Fruit fly (Drosophila melanogaster) whole organism, prepupa: ENCODE measurements around the gene CG1986.
A peak's percentile ranks its signal among the peaks of the same experiment; 100 is the strongest.

ENCODE experiments used
- CG11762 ChIP-seq: fragments of 200-800 bp; sonication (Bioruptor generic); optimal IDR thresholded peaks from 3 replicates; lab custom pipeline; 2016; ENCODE audit warnings: missing biosample characterization, missing genetic modification characterization; ENCODE audit not compliant: insufficient read depth
- CG16779 ChIP-seq: fragments of 200-800 bp; sonication (Bioruptor generic); optimal IDR thresholded peaks from 3 replicates; lab custom pipeline; 2017; ENCODE audit warnings: missing biosample characterization, mild to moderate bottlenecking, missing genetic modification characterization
- Eip78C ChIP-seq: fragments of 200-800 bp; sonication (Bioruptor generic); peaks from one replicate; lab custom pipeline; 2016; ENCODE audit warnings: missing biosample characterization, missing genetic modification characterization
- Eip93F ChIP-seq: fragments of 200-800 bp; sonication (Bioruptor generic); optimal IDR thresholded peaks from 2 replicates; lab custom pipeline; 2016; ENCODE audit warnings: missing biosample characterization, mild to moderate bottlenecking, missing genetic modification characterization
- Ets96B ChIP-seq: fragments of 200-800 bp; optimal IDR thresholded peaks from 2 replicates; lab custom pipeline; 2019; ENCODE audit warnings: missing biosample characterization, mild to moderate bottlenecking, missing genetic modification characterization, moderate library complexity
- Gug ChIP-seq: fragments of 200-800 bp; sonication (Bioruptor generic); IDR thresholded peaks from 2 replicates; pipeline ENCODE4 v1.3.6; 2022; ENCODE audit warnings: missing biosample characterization, missing genetic modification characterization
- Hr38 ChIP-seq: sonication (Bioruptor generic); optimal IDR thresholded peaks from 2 replicates; lab custom pipeline; 2016; ENCODE audit warnings: missing biosample characterization, missing genetic modification characterization
- dsx ChIP-seq: fragments of 200-800 bp; optimal IDR thresholded peaks from 3 replicates; lab custom pipeline; 2019; ENCODE audit warnings: missing biosample characterization, mild to moderate bottlenecking, missing genetic modification characterization, moderate library complexity; ENCODE audit not compliant: poor library complexity, severe bottlenecking
- svp ChIP-seq: fragments of 200-800 bp; sonication (Bioruptor generic); peaks from one replicate; lab custom pipeline; 2016; ENCODE audit warnings: missing biosample characterization, missing genetic modification characterization

DNA sequence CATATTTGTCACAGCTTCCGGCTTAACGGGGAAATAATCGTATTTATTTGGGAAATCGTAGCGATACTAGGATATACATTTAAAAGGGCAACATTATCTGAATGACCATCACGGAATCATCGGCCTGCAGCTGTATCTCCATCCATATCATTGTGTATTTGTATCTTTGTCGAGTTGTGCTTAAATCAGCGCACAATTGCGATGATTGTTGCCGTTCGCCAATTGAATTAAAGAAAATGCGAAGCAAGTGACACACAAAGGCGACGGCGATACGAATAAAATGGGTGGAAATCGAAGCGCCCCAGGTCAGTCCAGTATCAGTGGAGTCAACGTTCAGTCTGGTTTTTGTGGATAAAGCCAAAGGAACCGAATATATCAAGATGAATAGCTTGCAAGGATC lies 31.4 kb downstream of the CG1986 start, which contains the start of gene CG9686:
- TF ChIP-seq Hr38 (GFP tag; lab: Kevin White, UChicago) (no peak), svp (peak; percentile 89), CG11762 (GFP tag; lab: Kevin White, UChicago) (no peak), Ets96B (no peak), Eip78C (GFP tag; lab: Kevin White, UChicago) (peak; percentile 5), Gug (GFP tag; lab: Robert Waterston, UW) (no peak), dsx (GFP tag; lab: Kevin White, UChicago) (no peak), Eip93F (GFP tag; lab: Kevin White, UChicago) (no peak), CG16779 (tag; lab: Kevin White, UChicago) (no peak)
